Fruit fly (Drosophila melanogaster) whole organism, embryonic: ENCODE data around the gene CG4455.

Experiments
- Bgb ChIP-seq: fragments of 200-800 bp; sonication (Bioruptor generic); IDR thresholded peaks from 2 replicates; pipeline ENCODE4 v1.3.6; 2022; ENCODE audit warnings: missing biosample characterization, missing genetic modification characterization; ENCODE audit not compliant: partially characterized antibody
- CG10654 ChIP-seq: fragments of 200-800 bp; sonication (Bioruptor generic); optimal IDR thresholded peaks from 2 replicates; lab custom pipeline; 2016; ENCODE audit warnings: missing biosample characterization, missing genetic modification characterization
- CG11247 ChIP-seq: fragments of 200-800 bp; sonication (Bioruptor generic); IDR thresholded peaks from 2 replicates; pipeline ENCODE4 v1.3.6; 2022; ENCODE audit warnings: missing biosample characterization, missing genetic modification characterization
- CG12104 ChIP-seq: fragments of 200-800 bp; sonication (Bioruptor generic); optimal IDR thresholded peaks from 3 replicates; lab custom pipeline; 2016; ENCODE audit warnings: missing biosample characterization, missing genetic modification characterization
- CG12155 ChIP-seq: fragments of 200-800 bp; sonication (Bioruptor generic); optimal IDR thresholded peaks from 3 replicates; lab custom pipeline; 2016; ENCODE audit warnings: missing biosample characterization, missing genetic modification characterization
- CG13296 ChIP-seq: fragments of 200-800 bp; sonication (Bioruptor generic); optimal IDR thresholded peaks from 3 replicates; lab custom pipeline; 2018; ENCODE audit warnings: missing biosample characterization, mild to moderate bottlenecking, missing genetic modification characterization
- CG1603 ChIP-seq: fragments of 200-800 bp; sonication (Bioruptor generic); optimal IDR thresholded peaks from 2 replicates; lab custom pipeline; 2019; ENCODE audit warnings: missing biosample characterization, mild to moderate bottlenecking, missing genetic modification characterization, moderate library complexity
- CG16815 ChIP-seq: fragments of 200-800 bp; sonication (Bioruptor generic); optimal IDR thresholded peaks from 3 replicates; lab custom pipeline; 2017; ENCODE audit warnings: missing biosample characterization, mild to moderate bottlenecking, missing genetic modification characterization
- CG2199 ChIP-seq: fragments of 200-800 bp; sonication (Bioruptor generic); IDR thresholded peaks from 3 replicates; pipeline ENCODE4 v1.3.6; 2022; ENCODE audit warnings: missing biosample characterization, missing genetic modification characterization
- CG2875 ChIP-seq: fragments of 200-800 bp; sonication (Bioruptor generic); optimal IDR thresholded peaks from 2 replicates; lab custom pipeline; 2017; ENCODE audit warnings: missing biosample characterization, mild to moderate bottlenecking, missing genetic modification characterization, missing genetic modification reagents
- CG4282 ChIP-seq: fragments of 200-800 bp; sonication (Bioruptor generic); optimal IDR thresholded peaks from 2 replicates; lab custom pipeline; 2016; ENCODE audit warnings: missing biosample characterization, missing genetic modification characterization
- CG4617 ChIP-seq: fragments of 200-800 bp; sonication (Bioruptor generic); optimal IDR thresholded peaks from 3 replicates; lab custom pipeline; 2016; ENCODE audit warnings: missing biosample characterization, missing genetic modification characterization, borderline replicate concordance
- CG9817 ChIP-seq: fragments of 200-800 bp; sonication (Bioruptor generic); optimal IDR thresholded peaks from 2 replicates; lab custom pipeline; 2018; ENCODE audit warnings: missing biosample characterization, mild to moderate bottlenecking, missing genetic modification characterization, moderate library complexity
- CHES-1-like ChIP-seq: fragments of 200-800 bp; sonication (Bioruptor generic); optimal IDR thresholded peaks from 2 replicates; lab custom pipeline; 2016; ENCODE audit warnings: missing biosample characterization, missing genetic modification characterization
- Chrac-16 ChIP-seq: fragments of 200-800 bp; sonication (Bioruptor generic); optimal IDR thresholded peaks from 3 replicates; lab custom pipeline; 2016; ENCODE audit warnings: missing biosample characterization, missing genetic modification characterization
- Dad ChIP-seq: fragments of 200-800 bp; sonication (Bioruptor generic); optimal IDR thresholded peaks from 3 replicates; lab custom pipeline; 2016; ENCODE audit warnings: missing biosample characterization, missing genetic modification characterization
- Dip3 ChIP-seq: fragments of 200-800 bp; sonication (Bioruptor generic); optimal IDR thresholded peaks from 3 replicates; lab custom pipeline; 2016; ENCODE audit warnings: missing biosample characterization, missing genetic modification characterization
- GATAe ChIP-seq: fragments of 200-800 bp; sonication (Bioruptor generic); conservative IDR thresholded peaks from 2 replicates; pipeline ENCODE4 v1.3.6; 2022; ENCODE audit warnings: missing biosample characterization, missing genetic modification characterization
- HLH54F ChIP-seq: fragments of 200-800 bp; sonication (Bioruptor generic); optimal IDR thresholded peaks from 3 replicates; lab custom pipeline; 2016; ENCODE audit warnings: missing biosample characterization, missing genetic modification characterization
- HmgZ ChIP-seq: fragments of 200-800 bp; sonication (Bioruptor generic); optimal IDR thresholded peaks from 2 replicates; lab custom pipeline; 2018; ENCODE audit warnings: missing biosample characterization, mild to moderate bottlenecking, missing genetic modification characterization
- MBD-R2 ChIP-seq: fragments of 200-800 bp; sonication (Bioruptor generic); IDR thresholded peaks from 2 replicates; pipeline ENCODE4 v1.3.6; 2022; ENCODE audit warnings: missing biosample characterization, missing genetic modification characterization
- Mes4 ChIP-seq: fragments of 200-800 bp; sonication (Bioruptor generic); optimal IDR thresholded peaks from 2 replicates; lab custom pipeline; 2016; ENCODE audit warnings: missing biosample characterization, missing genetic modification characterization
- NK7.1 ChIP-seq: fragments of 200-800 bp; sonication (Bioruptor generic); optimal IDR thresholded peaks from 3 replicates; lab custom pipeline; 2016; ENCODE audit warnings: missing biosample characterization, missing genetic modification characterization
- PHDP ChIP-seq: fragments of 200-800 bp; sonication (Bioruptor generic); optimal IDR thresholded peaks from 3 replicates; lab custom pipeline; 2018; ENCODE audit warnings: missing biosample characterization, mild to moderate bottlenecking, missing genetic modification characterization, moderate library complexity
- Tbp ChIP-seq: fragments of >200 bp; optimal IDR thresholded peaks from 2 replicates; lab custom pipeline; 2018; ENCODE audit warnings: missing biosample characterization, missing genetic modification characterization
- ato ChIP-seq: fragments of 200-800 bp; sonication (Bioruptor generic); IDR thresholded peaks from 2 replicates; pipeline ENCODE4 v1.3.6; 2022; ENCODE audit warnings: missing biosample characterization, missing genetic modification characterization; ENCODE audit not compliant: partially characterized antibody
- bab2 ChIP-seq: fragments of 200-800 bp; sonication (Bioruptor generic); optimal IDR thresholded peaks from 2 replicates; lab custom pipeline; 2016; ENCODE audit warnings: missing biosample characterization, missing genetic modification characterization
- cad ChIP-seq: fragments of >200 bp; optimal IDR thresholded peaks from 2 replicates; lab custom pipeline; 2017; ENCODE audit warnings: missing biosample characterization, missing genetic modification characterization
- esg ChIP-seq: fragments of 200-800 bp; sonication (Bioruptor generic); conservative IDR thresholded peaks from 2 replicates; pipeline ENCODE4 v1.3.6; 2022; ENCODE audit warnings: missing biosample characterization, missing genetic modification characterization
- ewg ChIP-seq: fragments of 200-800 bp; sonication (Bioruptor generic); optimal IDR thresholded peaks from 3 replicates; lab custom pipeline; 2017; ENCODE audit warnings: mild to moderate bottlenecking, missing biosample characterization, missing genetic modification reagents, missing genetic modification characterization
- gsb ChIP-seq: fragments of 200-800 bp; sonication (Bioruptor generic); IDR thresholded peaks from 2 replicates; pipeline ENCODE4 v1.3.6; 2022; ENCODE audit warnings: missing biosample characterization, missing genetic modification characterization
- hbn ChIP-seq: fragments of 200-800 bp; sonication (Bioruptor generic); IDR thresholded peaks from 2 replicates; pipeline ENCODE4 v1.3.6; 2022; ENCODE audit warnings: missing biosample characterization, missing genetic modification characterization; ENCODE audit not compliant: partially characterized antibody
- hkb ChIP-seq, 2 experiments: fragments of 200-800 bp in 1 of 2; fragments of >200 bp in 1 of 2; sonication (Bioruptor generic) in 1 of 2; IDR thresholded peaks in 1 of 2; optimal IDR thresholded peaks in 1 of 2; 2 replicates each; pipeline versions ENCODE4 v1.3.6 to Lab custom; 2017 to 2022; ENCODE audit warnings: missing biosample characterization in 1 of 2, missing genetic modification characterization in 1 of 2
- hth ChIP-seq: fragments of >200 bp; optimal IDR thresholded peaks from 2 replicates; lab custom pipeline; 2017; ENCODE audit warnings: inconsistent platforms
- knrl ChIP-seq: fragments of 200-800 bp; sonication (Bioruptor generic); IDR thresholded peaks from 3 replicates; pipeline ENCODE4 v1.3.6; 2022; ENCODE audit warnings: missing biosample characterization, missing genetic modification characterization; ENCODE audit not compliant: partially characterized antibody
- nmo ChIP-seq: fragments of 200-800 bp; sonication (Bioruptor generic); optimal IDR thresholded peaks from 2 replicates; lab custom pipeline; 2018; ENCODE audit warnings: missing biosample characterization, mild to moderate bottlenecking, missing genetic modification characterization, moderate library complexity
- otp ChIP-seq: fragments of 200-800 bp; sonication (Bioruptor generic); IDR thresholded peaks from 3 replicates; pipeline ENCODE4, ENCODE4 v1.3.6; 2022; ENCODE audit warnings: missing biosample characterization, missing genetic modification characterization
- pnt ChIP-seq: fragments of 200-800 bp; sonication (Bioruptor generic); optimal IDR thresholded peaks from 3 replicates; lab custom pipeline; 2016; ENCODE audit warnings: missing biosample characterization, missing genetic modification characterization
- prd ChIP-seq, 3 experiments: fragments of >200 bp in 2 of 3; fragments of 200-800 bp in 1 of 3; sonication (Bioruptor generic) in 1 of 3; optimal IDR thresholded peaks in 2 of 3; IDR thresholded peaks in 1 of 3; 2 replicates in 2 of 3; 3 replicates in 1 of 3; pipeline versions ENCODE4 v1.3.6 to Lab custom; 2017 to 2022; ENCODE audit warnings: missing biosample characterization in 1 of 3, missing genetic modification characterization in 1 of 3
- repo ChIP-seq: fragments of 200-800 bp; sonication (Bioruptor generic); optimal IDR thresholded peaks from 2 replicates; lab custom pipeline; 2016; ENCODE audit warnings: missing biosample characterization, missing genetic modification characterization
- run ChIP-seq: fragments of 200-800 bp; sonication (Bioruptor generic); optimal IDR thresholded peaks from 3 replicates; lab custom pipeline; 2018; ENCODE audit warnings: missing biosample characterization, mild to moderate bottlenecking, missing genetic modification characterization
- salm ChIP-seq: fragments of 200-800 bp; sonication (Bioruptor generic); optimal IDR thresholded peaks from 2 replicates; lab custom pipeline; 2018; ENCODE audit warnings: missing biosample characterization, mild to moderate bottlenecking, missing genetic modification characterization
- sisA ChIP-seq: fragments of 200-800 bp; sonication (Bioruptor generic); IDR thresholded peaks from 2 replicates; pipeline ENCODE4 v1.3.6; 2022; ENCODE audit warnings: missing biosample characterization, missing genetic modification characterization
- sna ChIP-seq: fragments of 200-800 bp; sonication (Bioruptor generic); IDR thresholded peaks from 2 replicates; pipeline ENCODE4 v1.3.6; 2022; ENCODE audit warnings: missing biosample characterization, missing genetic modification characterization; ENCODE audit not compliant: partially characterized antibody
- usp ChIP-seq: fragments of >200 bp; optimal IDR thresholded peaks from 2 replicates; lab custom pipeline; 2017; ENCODE audit warnings: missing biosample characterization, missing genetic modification characterization
- wdn ChIP-seq: fragments of 200-800 bp; sonication (Bioruptor generic); IDR thresholded peaks from 2 replicates; pipeline ENCODE4 v1.3.6; 2022; ENCODE audit warnings: missing biosample characterization, missing genetic modification characterization
- wek ChIP-seq: fragments of 200-800 bp; sonication (Bioruptor generic); optimal IDR thresholded peaks from 3 replicates; lab custom pipeline; 2018; ENCODE audit warnings: missing biosample characterization, mild to moderate bottlenecking, missing genetic modification characterization, moderate library complexity
- yki ChIP-seq: fragments of >200 bp; optimal IDR thresholded peaks from 3 replicates; lab custom pipeline; 2018
- zf30C ChIP-seq: fragments of 200-800 bp; sonication (Bioruptor generic); optimal IDR thresholded peaks from 3 replicates; lab custom pipeline; 2018; ENCODE audit warnings: missing biosample characterization, mild to moderate bottlenecking, missing genetic modification characterization

Gene CG4455

dm6 chr2L:16325515-16326257 is 27.0 kb upstream of the CG4455 start, which contains the start of gene cact (continued):
- TF ChIP-seq Mes4 (GFP tag; lab: Kevin White, UChicago), result peak; percentile 89
- peak; percentile 91 for TF ChIP-seq repo (GFP tag; lab: Kevin White, UChicago)
- TF ChIP-seq CG12104 (GFP tag; lab: Kevin White, UChicago), result peak; percentile 91
- TF ChIP-seq wek, result peak; percentile 64
- no peak for TF ChIP-seq ato (GFP tag; lab: Robert Waterston, UW)
- peak; percentile 94 for TF ChIP-seq Dip3
- TF ChIP-seq PHDP (tag; lab: Kevin White, UChicago), result peak; percentile 95
- peak; percentile 86 for TF ChIP-seq salm (tag; lab: Kevin White, UChicago)
- TF ChIP-seq knrl (GFP tag; lab: Robert Waterston, UW), result peak; percentile 75
- TF ChIP-seq hbn (GFP tag; lab: Robert Waterston, UW), result peak; percentile 61
- TF ChIP-seq Bgb (GFP tag; lab: Robert Waterston, UW), result peak; percentile 36; the same call in 1 of the 2 replicates
- TF ChIP-seq CG2199 (GFP tag; lab: Robert Waterston, UW), result peak; percentile 87
- TF ChIP-seq CG4282 (GFP tag; lab: Kevin White, UChicago), result peak; percentile 79
- TF ChIP-seq usp (GFP tag; lab: Kevin White, UChicago), result no peak
- peak; percentile 89 for TF ChIP-seq run (tag; lab: Kevin White, UChicago)
- peak; percentile 93 for TF ChIP-seq pnt (GFP tag; lab: Kevin White, UChicago)
- peak; percentile 83 for TF ChIP-seq ewg (GFP tag; lab: Kevin White, UChicago)
- TF ChIP-seq CG16815, result peak; percentile 88
- TF ChIP-seq Dad (GFP tag; lab: Kevin White, UChicago), result peak; percentile 91
- TF ChIP-seq hkb (optimal IDR thresholded peaks at IDR 0.05; lab: Kevin White, UChicago), result no peak
- TF ChIP-seq hkb (GFP tag; IDR thresholded peaks at IDR 0.05; lab: Robert Waterston, UW), result peak; percentile 92
- TF ChIP-seq hth (lab: Kevin White, UChicago), result no peak
- peak; percentile 50 for TF ChIP-seq CG1603 (tag; lab: Kevin White, UChicago)
- TF ChIP-seq nmo (GFP tag; lab: Kevin White, UChicago), result peak; percentile 94
- peak; percentile 96 for TF ChIP-seq Chrac-16 (GFP tag; lab: Kevin White, UChicago)
- TF ChIP-seq cad (GFP tag; lab: Kevin White, UChicago), result no peak
- TF ChIP-seq gsb (GFP tag; lab: Robert Waterston, UW), result peak; percentile 53; the same call in 1 of the 2 replicates
- TF ChIP-seq CG13296 (GFP tag; lab: Kevin White, UChicago), result peak; percentile 85
- peak; percentile 85 for TF ChIP-seq NK7.1
- no peak for TF ChIP-seq Tbp (GFP tag; lab: Kevin White, UChicago)
- TF ChIP-seq HLH54F, result peak; percentile 95
- TF ChIP-seq otp, result peak; percentile 89
- TF ChIP-seq zf30C (GFP tag; lab: Kevin White, UChicago), result no peak
- peak; percentile 90 for TF ChIP-seq esg (GFP tag; lab: Robert Waterston, UW)
- peak; percentile 41 for TF ChIP-seq CG4617
- TF ChIP-seq sisA, result peak; percentile 88
- peak; percentile 96 for TF ChIP-seq CHES-1-like
- TF ChIP-seq yki (lab: Kevin White, UChicago), result no peak
- peak; percentile 85 for TF ChIP-seq CG11247 (GFP tag; lab: Robert Waterston, UW)
- TF ChIP-seq GATAe (GFP tag; lab: Robert Waterston, UW), result peak; percentile 59; the same call in 1 of the 2 replicates
- peak; percentile 95 for TF ChIP-seq HmgZ (tag; lab: Kevin White, UChicago)
- TF ChIP-seq prd (optimal IDR thresholded peaks at IDR 0.05; lab: Kevin White, UChicago), result no peak
- peak; percentile 94 for TF ChIP-seq prd (GFP tag; IDR thresholded peaks at IDR 0.05; lab: Robert Waterston, UW)
- peak; percentile 73; the same call in 1 of the 2 replicates for TF ChIP-seq sna (GFP tag; lab: Robert Waterston, UW)
- peak; percentile 92 for TF ChIP-seq CG9817
- peak; percentile 76 for TF ChIP-seq CG2875 (GFP tag; lab: Kevin White, UChicago)
- TF ChIP-seq bab2 (GFP tag; lab: Kevin White, UChicago), result peak; percentile 94
- peak; percentile 86 for TF ChIP-seq CG10654 (GFP tag; lab: Kevin White, UChicago)
- TF ChIP-seq wdn, result peak; percentile 73
- peak; percentile 95 for TF ChIP-seq CG12155
- peak; percentile 72 for TF ChIP-seq MBD-R2 (GFP tag; lab: Robert Waterston, UW)
